Fruit fly (Drosophila melanogaster): Measurements from ENCODE around the gene CG14434.
A peak's percentile ranks its signal among the peaks of the same experiment; 100 is the strongest.

The CG14434 gene

DNA sequence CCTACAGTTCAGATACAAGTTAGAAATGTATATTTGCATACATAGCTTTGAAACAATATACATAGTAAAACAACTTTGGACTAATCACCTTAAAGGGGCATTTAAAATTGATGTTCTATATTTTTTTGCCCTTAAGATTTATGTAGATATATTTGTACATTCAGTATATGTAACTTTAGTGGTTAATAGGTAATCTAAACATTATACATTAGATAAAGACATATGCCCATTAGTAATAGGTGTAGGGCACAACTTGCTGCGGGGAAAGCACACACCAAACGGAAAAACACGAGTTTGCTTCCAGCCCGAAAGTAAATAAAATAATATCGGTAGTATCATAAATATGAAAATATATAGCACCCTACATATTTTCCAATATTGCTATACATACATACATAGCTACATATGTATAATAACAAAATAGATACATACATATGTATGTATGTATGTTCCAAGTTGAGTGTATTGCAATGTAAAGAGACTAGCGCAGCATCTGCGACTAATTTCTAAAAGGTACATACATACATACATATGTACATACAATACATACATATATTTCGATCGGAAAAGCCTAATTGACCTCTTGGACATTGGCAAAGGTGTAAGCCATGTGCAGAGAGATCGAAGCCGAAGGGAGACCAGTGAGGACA is 3.6 kb downstream of the CG14434 start, which contains the start of gene CG43736 (continued):
- TF ChIP-seq CG7963 (GFP tag; IDR thresholded peaks at IDR 0.05; ENCODE audit: partially characterized antibody) (no peak), CG6272 (GFP tag; IDR thresholded peaks at IDR 0.05) (peak; percentile 69), exex (tag; optimal IDR thresholded peaks at IDR 0.05) (peak; percentile 79), tll (GFP tag; optimal IDR thresholded peaks at IDR 0.05) (no peak), salm (tag; optimal IDR thresholded peaks at IDR 0.05) (peak; percentile 91), CG10543 (GFP tag; optimal IDR thresholded peaks at IDR 0.05) (peak; percentile 73), CG10565 (GFP tag; optimal IDR thresholded peaks at IDR 0.05) (peak; percentile 68), pan (optimal IDR thresholded peaks at IDR 0.05) (no peak), pan (GFP tag; optimal IDR thresholded peaks at IDR 0.05 in 1 of 2, IDR thresholded peaks at IDR 0.05 in 1 of 2) (peak in 1 of 2 experiments; percentile 90), org-1 (GFP tag; optimal IDR thresholded peaks at IDR 0.05) (peak; percentile 94), Hr51 (GFP tag; optimal IDR thresholded peaks at IDR 0.05) (peak; percentile 87 to 98), CG4360 (GFP tag; IDR thresholded peaks at IDR 0.05) (no peak), Doc2 (GFP tag; IDR thresholded peaks at IDR 0.05) (0 out of 2 replicates have a peak, but pooled peaks have one; percentile 39), Ssrp (tag; optimal IDR thresholded peaks at IDR 0.05) (peak; percentile 96), onecut (GFP tag; IDR thresholded peaks at IDR 0.05) (peak; percentile 84), trh (GFP tag; optimal IDR thresholded peaks at IDR 0.05) (peak; percentile 86), CG6175 (GFP tag; IDR thresholded peaks at IDR 0.05) (peak; percentile 77; the same call in 2 of the 3 replicates), vvl (GFP tag; IDR thresholded peaks at IDR 0.05) (peak; percentile 87), CG34422 (GFP tag; IDR thresholded peaks at IDR 0.05) (peak; percentile 86), ro (GFP tag; IDR thresholded peaks at IDR 0.05) (peak; percentile 52; the same call in 1 of the 2 replicates), cato (GFP tag; optimal IDR thresholded peaks at IDR 0.05; ENCODE audit: borderline replicate concordance) (peak; percentile 87), CG2889 (GFP tag; IDR thresholded peaks at IDR 0.05) (peak; percentile 69), tgo (GFP tag; IDR thresholded peaks at IDR 0.05) (peak; percentile 90), lmd (GFP tag; IDR thresholded peaks at IDR 0.05) (peak; percentile 95), dysf (GFP tag; IDR thresholded peaks at IDR 0.05) (peak; percentile 94), CG2116 (GFP tag; optimal IDR thresholded peaks at IDR 0.05) (peak; percentile 69), HLH3B (GFP tag; IDR thresholded peaks at IDR 0.05) (peak; percentile 89), sima (GFP tag; optimal IDR thresholded peaks at IDR 0.05) (peak; percentile 45), Hsf (GFP tag; optimal IDR thresholded peaks at IDR 0.05) (peak; percentile 94), croc (GFP tag; conservative IDR thresholded peaks at IDR 0.05) (peak; percentile 90), HLH54F (GFP tag; optimal IDR thresholded peaks at IDR 0.05) (peak; percentile 92), unc-4 (GFP tag; IDR thresholded peaks at IDR 0.05; ENCODE audit: partially characterized antibody) (no peak), bbx (GFP tag; IDR thresholded peaks at IDR 0.05; ENCODE audit: partially characterized antibody) (no peak), Eip74EF (GFP tag; optimal IDR thresholded peaks at IDR 0.05) (peak in 1 of 2 experiments; percentile 96), Mad (GFP tag; optimal IDR thresholded peaks at IDR 0.05) (peak; percentile 85), scrt (GFP tag; optimal IDR thresholded peaks at IDR 0.05) (peak; percentile 92), caup (GFP tag; optimal IDR thresholded peaks at IDR 0.05; ENCODE audit: severe bottlenecking) (peak; percentile 93), CG8924 (tag; optimal IDR thresholded peaks at IDR 0.05) (peak; percentile 98), slbo (GFP tag; IDR thresholded peaks at IDR 0.05) (peak; percentile 91), CG3847 (GFP tag; IDR thresholded peaks at IDR 0.05) (peak; percentile 92), pnt (GFP tag; optimal IDR thresholded peaks at IDR 0.05) (peak; percentile 90), chif (GFP tag; optimal IDR thresholded peaks at IDR 0.05) (peak; percentile 93 to 94), Hr78 (GFP tag; optimal IDR thresholded peaks at IDR 0.05) (peak in 1 of 2 experiments; percentile 98), CG8765 (GFP tag; IDR thresholded peaks at IDR 0.05) (peak; percentile 41; the same call in 1 of the 2 replicates), ato (GFP tag; IDR thresholded peaks at IDR 0.05; ENCODE audit: partially characterized antibody) (no peak), CG17912 (GFP tag; optimal IDR thresholded peaks at IDR 0.05) (peak; percentile 83), Tbp (GFP tag; optimal IDR thresholded peaks at IDR 0.05) (no peak), CG16779 (GFP tag; IDR thresholded peaks at IDR 0.05) (no peak), CG6254 (GFP tag; optimal IDR thresholded peaks at IDR 0.05) (peak; percentile 82)
